Fruit fly (Drosophila melanogaster) whole organism, embryonic: ENCODE data around the gene ham.
A peak's percentile ranks its signal among the peaks of the same experiment; 100 is the strongest.

ENCODE experiments used
- ATbp ChIP-seq: fragments of 200-800 bp; sonication (Bioruptor generic); optimal IDR thresholded peaks from 2 replicates; lab custom pipeline; 2017; ENCODE audit warnings: missing biosample characterization, mild to moderate bottlenecking, missing genetic modification characterization, missing genetic modification reagents
- CG10321 ChIP-seq: fragments of 200-800 bp; sonication (Bioruptor generic); IDR thresholded peaks from 2 replicates; pipeline ENCODE4 v1.3.6; 2022; ENCODE audit warnings: missing biosample characterization, missing genetic modification characterization
- CG10959 ChIP-seq: fragments of 200-800 bp; sonication (Bioruptor generic); IDR thresholded peaks from 2 replicates; pipeline ENCODE4 v1.3.6; 2022; ENCODE audit warnings: missing biosample characterization, missing genetic modification characterization
- CG13624 ChIP-seq: fragments of 200-800 bp; sonication (Bioruptor generic); optimal IDR thresholded peaks from 2 replicates; lab custom pipeline; 2016; ENCODE audit warnings: missing biosample characterization, missing genetic modification characterization
- CG3847 ChIP-seq: fragments of 200-800 bp; sonication (Bioruptor generic); IDR thresholded peaks from 2 replicates; pipeline ENCODE4 v1.3.6; 2022; ENCODE audit warnings: missing biosample characterization, missing genetic modification characterization
- Hsf ChIP-seq: fragments of 200-800 bp; sonication (Bioruptor generic); optimal IDR thresholded peaks from 3 replicates; lab custom pipeline; 2016; ENCODE audit warnings: missing biosample characterization, missing genetic modification characterization
- Lim3 ChIP-seq: fragments of 200-800 bp; sonication (Bioruptor generic); IDR thresholded peaks from 2 replicates; pipeline ENCODE4 v1.3.6; 2022; ENCODE audit warnings: missing biosample characterization, missing genetic modification characterization
- btn ChIP-seq: fragments of 200-800 bp; sonication (Bioruptor generic); optimal IDR thresholded peaks from 2 replicates; lab custom pipeline; 2016; ENCODE audit warnings: missing biosample characterization, missing genetic modification characterization
- mirr ChIP-seq: fragments of 200-800 bp; sonication (Bioruptor generic); optimal IDR thresholded peaks from 3 replicates; lab custom pipeline; 2018; ENCODE audit warnings: missing biosample characterization, mild to moderate bottlenecking, missing genetic modification characterization
- sim ChIP-seq: fragments of 200-800 bp; sonication (Bioruptor generic); IDR thresholded peaks from 2 replicates; pipeline ENCODE4 v1.3.6; 2022; ENCODE audit warnings: missing biosample characterization, missing genetic modification characterization
- zfh1 ChIP-seq: fragments of 200-800 bp; sonication (Bioruptor generic); IDR thresholded peaks from 3 replicates; pipeline ENCODE4 v1.3.6; 2022; ENCODE audit warnings: missing biosample characterization, missing genetic modification characterization

DNA sequence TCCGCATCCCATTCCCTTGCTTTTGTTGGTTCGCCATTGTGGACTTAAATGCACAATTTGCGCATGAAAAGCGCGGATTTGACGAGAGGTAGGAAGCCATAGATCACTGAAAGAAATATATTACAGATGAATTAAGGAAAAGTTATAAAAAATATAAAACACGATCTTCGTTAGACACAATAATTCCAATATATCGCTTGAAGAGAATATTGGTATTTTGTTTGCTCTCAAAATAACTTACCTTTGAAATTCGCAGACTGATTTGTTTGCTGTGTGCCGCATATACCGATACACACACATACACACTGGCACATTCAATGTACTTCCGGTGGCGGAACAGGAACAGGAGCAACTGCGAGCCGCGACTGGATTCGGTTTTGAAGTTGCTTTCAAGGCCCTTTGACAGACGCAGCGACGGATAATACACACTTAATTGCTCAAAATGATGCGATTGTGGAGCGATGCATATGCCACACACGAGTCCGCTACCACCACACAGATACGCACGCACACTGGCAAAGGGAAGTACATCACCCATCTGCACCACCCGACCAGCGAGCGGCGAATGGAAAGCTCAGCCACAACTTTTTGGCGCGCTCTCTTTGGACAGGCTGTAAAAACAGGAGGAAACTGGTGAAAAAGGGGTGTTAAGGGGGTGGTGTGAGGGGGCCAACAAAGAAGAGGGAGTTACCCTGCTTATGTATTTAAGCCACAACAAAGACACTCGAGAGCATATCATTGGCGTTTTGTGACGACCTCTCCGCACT lies 13.1 kb upstream of the ham start:
- no peak for TF ChIP-seq CG10959
- no peak for TF ChIP-seq ATbp (GFP tag; lab: Kevin White, UChicago)
- no peak for TF ChIP-seq mirr
- TF ChIP-seq CG3847 (GFP tag; lab: Robert Waterston, UW): no peak
- TF ChIP-seq sim (GFP tag; lab: Robert Waterston, UW): no peak
- 0 out of 3 replicates have a peak, but pooled peaks have one; percentile 13 for TF ChIP-seq zfh1 (GFP tag; lab: Robert Waterston, UW)
- no peak for TF ChIP-seq Hsf (GFP tag; lab: Kevin White, UChicago)
- no peak for TF ChIP-seq btn (GFP tag; lab: Kevin White, UChicago)
- TF ChIP-seq CG10321 (GFP tag; lab: Robert Waterston, UW): no peak
- no peak for TF ChIP-seq Lim3 (GFP tag; lab: Robert Waterston, UW)
- no peak for TF ChIP-seq CG13624 (GFP tag; lab: Kevin White, UChicago)
